Fruit fly (Drosophila melanogaster): Measurements from ENCODE around the gene Gmd.

The Gmd gene

DNA sequence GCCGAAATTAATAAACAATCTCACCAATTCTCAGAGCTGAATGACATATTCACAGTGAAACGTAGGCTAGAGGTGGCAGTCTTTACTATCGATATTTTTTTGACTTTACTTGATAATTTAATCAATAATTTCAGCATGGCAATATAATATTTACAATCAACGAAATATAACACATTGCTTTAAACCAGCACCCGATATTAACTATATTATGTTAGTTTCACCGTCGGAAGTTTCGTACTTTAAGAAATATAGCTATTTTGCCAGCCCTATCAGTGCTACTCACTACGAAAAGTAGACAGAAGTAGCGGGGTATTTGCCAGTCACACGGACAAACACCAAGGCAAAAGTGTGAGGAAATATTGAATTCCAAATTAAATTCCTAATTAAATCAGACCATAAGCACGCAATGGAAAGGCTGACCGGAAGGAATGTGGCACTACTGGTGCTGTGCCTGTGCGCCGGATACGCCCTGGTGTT is 34.0 kb upstream of the Gmd start, which contains the start of the genes CG31917, Tfb5 and SelT (continued):
- TF ChIP-seq gcm2 (GFP tag; optimal IDR thresholded peaks at IDR 0.05) (no peak), Lim3 (GFP tag; IDR thresholded peaks at IDR 0.05) (no peak), CG4282 (GFP tag; optimal IDR thresholded peaks at IDR 0.05) (no peak), Sox100B (GFP tag; optimal IDR thresholded peaks at IDR 0.05) (no peak), dm (GFP tag; optimal IDR thresholded peaks at IDR 0.05) (peak; percentile 62), Pdp1 (GFP tag; optimal IDR thresholded peaks at IDR 0.05) (peak; percentile 52 to 54), CG10543 (GFP tag; optimal IDR thresholded peaks at IDR 0.05) (peak; percentile 29), tin (GFP tag; optimal IDR thresholded peaks at IDR 0.05) (peak; percentile 51), dysf (GFP tag; IDR thresholded peaks at IDR 0.05) (peak; percentile 57; the same call in 1 of the 3 replicates), chif (GFP tag; optimal IDR thresholded peaks at IDR 0.05) (peak; percentile 17 to 52), bsh (GFP tag; optimal IDR thresholded peaks at IDR 0.05) (peak in 1 of 2 experiments; percentile 40), CG10431 (GFP tag; optimal IDR thresholded peaks at IDR 0.05) (no peak), pfk (GFP tag; optimal IDR thresholded peaks at IDR 0.05) (no peak), nom (GFP tag; optimal IDR thresholded peaks at IDR 0.05) (no peak), E2f1 (GFP tag; IDR thresholded peaks at IDR 0.05) (no peak), CG18262 (tag; optimal IDR thresholded peaks at IDR 0.05) (no peak), CG3838 (GFP tag; optimal IDR thresholded peaks at IDR 0.05) (peak; percentile 38), NfI (GFP tag; optimal IDR thresholded peaks at IDR 0.05) (peak; percentile 59), slbo (GFP tag; IDR thresholded peaks at IDR 0.05) (peak; percentile 71), cato (GFP tag; optimal IDR thresholded peaks at IDR 0.05; ENCODE audit: borderline replicate concordance) (peak; percentile 8), CG43689 (GFP tag; IDR thresholded peaks at IDR 0.05) (no peak), CG4854 (GFP tag; optimal IDR thresholded peaks at IDR 0.05) (peak; percentile 39), wor (GFP tag; IDR thresholded peaks at IDR 0.05) (no peak), nerfin-2 (GFP tag; IDR thresholded peaks at IDR 0.05; ENCODE audit: partially characterized antibody) (peak; percentile 37; the same call in 1 of the 2 replicates), HLHmδ (GFP tag; optimal IDR thresholded peaks at IDR 0.05) (no peak), toy (GFP tag; IDR thresholded peaks at IDR 0.05) (no peak), Mad (GFP tag; optimal IDR thresholded peaks at IDR 0.05) (peak; percentile 40), vvl (GFP tag; IDR thresholded peaks at IDR 0.05) (peak; percentile 62), sens (GFP tag) (peak; percentile 89), CG14667 (GFP tag; IDR thresholded peaks at IDR 0.05) (0 out of 2 replicates have a peak, but pooled peaks have one; percentile 12), Ets65A (GFP tag) (peak; percentile 94), dimm (GFP tag; IDR thresholded peaks at IDR 0.05) (no peak), CG7786 (GFP tag; optimal IDR thresholded peaks at IDR 0.05) (peak; percentile 39), danr (GFP tag; IDR thresholded peaks at IDR 0.05) (peak; percentile 34; the same call in 1 of the 2 replicates), Hr78 (GFP tag; optimal IDR thresholded peaks at IDR 0.05) (peak in 1 of 2 experiments; percentile 18), dpn (GFP tag; optimal IDR thresholded peaks at IDR 0.05) (peak; percentile 16 to 67), CG13624 (GFP tag; optimal IDR thresholded peaks at IDR 0.05) (peak; percentile 82), prd (optimal IDR thresholded peaks at IDR 0.05) (no peak), prd (GFP tag; IDR thresholded peaks at IDR 0.05) (peak; percentile 55; the same call in 2 of the 3 replicates), CG10267 (tag; optimal IDR thresholded peaks at IDR 0.05) (peak; percentile 52), lilli (GFP tag; optimal IDR thresholded peaks at IDR 0.05) (peak; percentile 82), Dek (tag; optimal IDR thresholded peaks at IDR 0.05) (peak; percentile 45), Kr (GFP tag; optimal IDR thresholded peaks at IDR 0.05) (no peak), Drgx (GFP tag; IDR thresholded peaks at IDR 0.05) (no peak), hkb (optimal IDR thresholded peaks at IDR 0.05) (no peak), hkb (GFP tag; IDR thresholded peaks at IDR 0.05) (0 out of 2 replicates have a peak, but pooled peaks have one; percentile 15), tx (GFP tag; optimal IDR thresholded peaks at IDR 0.05) (peak; percentile 47), CG33213 (GFP tag; optimal IDR thresholded peaks at IDR 0.05) (peak; percentile 65), CG11695 (GFP tag; IDR thresholded peaks at IDR 0.05) (no peak), CG6175 (GFP tag; IDR thresholded peaks at IDR 0.05) (no peak), Hmx (GFP tag; optimal IDR thresholded peaks at IDR 0.05) (no peak)

Data from whole organism, embryonic.